Worm (Caenorhabditis elegans): ENCODE data around the gene lipl-2.

- TF ChIP-seq snpc-4 (tag; optimal IDR thresholded peaks at IDR 0.05) (no peak), pha-4 (tag; optimal IDR thresholded peaks at IDR 0.05) (no peak), nhr-76 (tag; optimal IDR thresholded peaks at IDR 0.05) (no peak), elt-1 (tag; optimal IDR thresholded peaks at IDR 0.05; ENCODE audit: borderline replicate concordance, insufficient read depth) (no peak), lin-13 (tag; optimal IDR thresholded peaks at IDR 0.05) (no peak)
These were observed 32.9 kb upstream of the lipl-2 start for ce11 chrV:9758437-9758836.

Measured in whole organism, mixed stage, embryonic.